Worm (Caenorhabditis elegans): ENCODE measurements around the gene rmd-2.

- TF ChIP-seq rnt-1 (tag; optimal IDR thresholded peaks at IDR 0.05) (no peak), nhr-11 (tag; optimal IDR thresholded peaks at IDR 0.05) (no peak), unc-3 (GFP tag; conservative IDR thresholded peaks at IDR 0.05) (no peak), unc-3 (tag; optimal IDR thresholded peaks at IDR 0.05) (no peak), ama-1 (optimal IDR thresholded peaks at IDR 0.05) (no peak), ztf-16 (tag; optimal IDR thresholded peaks at IDR 0.05) (no peak), ahr-1 (tag; optimal IDR thresholded peaks at IDR 0.05) (no peak), ceh-22 (tag; optimal IDR thresholded peaks at IDR 0.05) (no peak), pax-1 (tag; optimal IDR thresholded peaks at IDR 0.05) (no peak), unc-55 (GFP tag; optimal IDR thresholded peaks at IDR 0.05) (no peak), pha-4 (tag; optimal IDR thresholded peaks at IDR 0.05) (no peak), Y22D7AL.16 (tag; optimal IDR thresholded peaks at IDR 0.05) (no peak), eyg-1 (tag; optimal IDR thresholded peaks at IDR 0.05) (no peak)
Observed at ce11 chrV:9986177-9986576, at the start of gene rmd-2.
